Fruit fly (Drosophila melanogaster) whole organism, embryonic: ENCODE data around the gene swa.

ENCODE experiments used
- Hr3 ChIP-seq: fragments of 200-800 bp; sonication (Bioruptor generic); optimal IDR thresholded peaks from 3 replicates; lab custom pipeline; 2016; ENCODE audit warnings: missing biosample characterization, missing genetic modification characterization
- MTF-1 ChIP-seq: fragments of 200-800 bp; sonication (Bioruptor generic); optimal IDR thresholded peaks from 2 replicates; lab custom pipeline; 2018; ENCODE audit warnings: missing biosample characterization, mild to moderate bottlenecking, missing genetic modification characterization, borderline replicate concordance
- ap ChIP-seq: fragments of 200-800 bp; sonication (Bioruptor generic); IDR thresholded peaks from 2 replicates; pipeline ENCODE4 v1.3.6; 2022; ENCODE audit warnings: missing biosample characterization, missing genetic modification characterization

- TF ChIP-seq Hr3 (GFP tag; lab: Kevin White, UChicago) (peak; percentile 28), ap (GFP tag; lab: Robert Waterston, UW) (peak; percentile 51), MTF-1 (GFP tag; lab: Kevin White, UChicago) (no peak)
Observed at dm6 chrX:6316858-6317474, 48.5 kb downstream of the swa start.
